Fruit fly (Drosophila melanogaster): ENCODE data around the gene CG10663.

dm6 chr3L:12514762-12515215 is 30.0 kb upstream of the CG10663 start, which contains the start of the genes sti and tral:
- TF ChIP-seq CG6854 (GFP tag; optimal IDR thresholded peaks at IDR 0.05) (peak; percentile 44), svp (GFP tag) (no peak), CG11902 (GFP tag; optimal IDR thresholded peaks at IDR 0.05) (peak; percentile 82), Hr39 (GFP tag; optimal IDR thresholded peaks at IDR 0.05) (peak; percentile 92), Lpt (GFP tag; optimal IDR thresholded peaks at IDR 0.05) (peak; percentile 38), spab (GFP tag; optimal IDR thresholded peaks at IDR 0.05) (no peak), cyc (GFP tag; optimal IDR thresholded peaks at IDR 0.05) (peak; percentile 90), CG8119 (GFP tag; IDR thresholded peaks at IDR 0.05) (0 out of 3 replicates have a peak, but pooled peaks have one; percentile 15), Blimp-1 (GFP tag; optimal IDR thresholded peaks at IDR 0.05) (peak; percentile 52), Hr4 (GFP tag; optimal IDR thresholded peaks at IDR 0.05) (peak; percentile 90), CG6163 (GFP tag; IDR thresholded peaks at IDR 0.05) (peak; percentile 68), CG32006 (GFP tag; optimal IDR thresholded peaks at IDR 0.05) (no peak), fd59A (GFP tag; optimal IDR thresholded peaks at IDR 0.05) (peak; percentile 53)
